Fruit fly (Drosophila melanogaster) whole organism, embryonic: ENCODE results near the gene Gnpat.
A peak's percentile ranks its signal among the peaks of the same experiment; 100 is the strongest.

Source experiments
- Atf6 ChIP-seq: fragments of 200-800 bp; sonication (Bioruptor generic); IDR thresholded peaks from 2 replicates; pipeline ENCODE4 v1.3.6; 2022; ENCODE audit warnings: missing biosample characterization, missing genetic modification characterization
- CG1024 ChIP-seq: fragments of 200-800 bp; sonication (Bioruptor generic); IDR thresholded peaks from 2 replicates; pipeline ENCODE4 v1.3.6; 2022; ENCODE audit warnings: missing biosample characterization, missing genetic modification characterization
- CG10431 ChIP-seq: fragments of 200-800 bp; sonication (Bioruptor generic); optimal IDR thresholded peaks from 3 replicates; lab custom pipeline; 2018; ENCODE audit warnings: missing biosample characterization, mild to moderate bottlenecking, missing genetic modification characterization
- CG11560 ChIP-seq: fragments of 200-800 bp; sonication (Bioruptor generic); IDR thresholded peaks from 3 replicates; pipeline ENCODE4 v1.3.6; 2022; ENCODE audit warnings: missing biosample characterization, missing genetic modification characterization
- CG11723 ChIP-seq: fragments of 200-800 bp; sonication (Bioruptor generic); optimal IDR thresholded peaks from 2 replicates; lab custom pipeline; 2017; ENCODE audit warnings: missing biosample characterization, mild to moderate bottlenecking, missing genetic modification characterization
- CG12219 ChIP-seq: fragments of 200-800 bp; sonication (Bioruptor generic); optimal IDR thresholded peaks from 3 replicates; lab custom pipeline; 2018; ENCODE audit warnings: missing biosample characterization, mild to moderate bottlenecking, missing genetic modification characterization
- CG12236 ChIP-seq: fragments of 200-800 bp; sonication (Bioruptor generic); optimal IDR thresholded peaks from 2 replicates; lab custom pipeline; 2016; ENCODE audit warnings: missing biosample characterization, missing genetic modification characterization
- CG13287 ChIP-seq: fragments of 200-800 bp; sonication (Bioruptor generic); IDR thresholded peaks from 2 replicates; pipeline ENCODE4 v1.3.6; 2022; ENCODE audit warnings: missing biosample characterization, missing genetic modification characterization; ENCODE audit not compliant: partially characterized antibody
- CG13296 ChIP-seq: fragments of 200-800 bp; sonication (Bioruptor generic); optimal IDR thresholded peaks from 3 replicates; lab custom pipeline; 2018; ENCODE audit warnings: missing biosample characterization, mild to moderate bottlenecking, missing genetic modification characterization
- CG14050 ChIP-seq: fragments of 200-800 bp; sonication (Bioruptor generic); IDR thresholded peaks from 3 replicates; pipeline ENCODE4 v1.3.6; 2022; ENCODE audit warnings: missing biosample characterization, missing genetic modification characterization
- CG1529 ChIP-seq: fragments of 200-800 bp; sonication (Bioruptor generic); optimal IDR thresholded peaks from 3 replicates; lab custom pipeline; 2018; ENCODE audit warnings: missing biosample characterization, missing genetic modification characterization
- CG16779 ChIP-seq: fragments of 200-800 bp; sonication (Bioruptor generic); IDR thresholded peaks from 2 replicates; pipeline ENCODE4 v1.3.6; 2022; ENCODE audit warnings: missing biosample characterization, missing genetic modification characterization
- CG2875 ChIP-seq: fragments of 200-800 bp; sonication (Bioruptor generic); optimal IDR thresholded peaks from 2 replicates; lab custom pipeline; 2017; ENCODE audit warnings: missing biosample characterization, mild to moderate bottlenecking, missing genetic modification characterization, missing genetic modification reagents
- CG3065 ChIP-seq: fragments of 200-800 bp; sonication (Bioruptor generic); optimal IDR thresholded peaks from 2 replicates; lab custom pipeline; 2016; ENCODE audit warnings: missing biosample characterization, missing genetic modification characterization
- CG4424 ChIP-seq: fragments of 200-800 bp; sonication (Bioruptor generic); optimal IDR thresholded peaks from 3 replicates; lab custom pipeline; 2016; ENCODE audit warnings: missing biosample characterization, missing genetic modification characterization
- CG5180 ChIP-seq: fragments of 200-800 bp; sonication (Bioruptor generic); optimal IDR thresholded peaks from 3 replicates; lab custom pipeline; 2017; ENCODE audit warnings: missing biosample characterization, missing genetic modification characterization, mild to moderate bottlenecking, moderate library complexity, missing genetic modification reagents
- CG7987 ChIP-seq: fragments of 200-800 bp; sonication (Bioruptor generic); optimal IDR thresholded peaks from 2 replicates; lab custom pipeline; 2018; ENCODE audit warnings: missing biosample characterization, mild to moderate bottlenecking, missing genetic modification characterization, moderate library complexity
- CG8765 ChIP-seq: fragments of 200-800 bp; sonication (Bioruptor generic); IDR thresholded peaks from 2 replicates; pipeline ENCODE4 v1.3.6; 2022; ENCODE audit warnings: missing biosample characterization, missing genetic modification characterization
- CG8924 ChIP-seq: fragments of 200-800 bp; optimal IDR thresholded peaks from 3 replicates; lab custom pipeline; 2019; ENCODE audit warnings: missing biosample characterization, mild to moderate bottlenecking, missing genetic modification characterization, moderate library complexity
- CrebB ChIP-seq: fragments of 200-800 bp; sonication (Bioruptor generic); optimal IDR thresholded peaks from 3 replicates; lab custom pipeline; 2018; ENCODE audit warnings: missing biosample characterization, mild to moderate bottlenecking, missing genetic modification characterization
- Doc2 ChIP-seq: fragments of 200-800 bp; sonication (Bioruptor generic); IDR thresholded peaks from 2 replicates; pipeline ENCODE4 v1.3.6; 2022; ENCODE audit warnings: missing biosample characterization, missing genetic modification characterization
- Elba2 ChIP-seq: fragments of 200-800 bp; sonication (Bioruptor generic); optimal IDR thresholded peaks from 3 replicates; lab custom pipeline; 2016; ENCODE audit warnings: missing biosample characterization, missing genetic modification characterization
- HLHmδ ChIP-seq: fragments of 200-800 bp; sonication (Bioruptor generic); optimal IDR thresholded peaks from 2 replicates; lab custom pipeline; 2018; ENCODE audit warnings: missing biosample characterization, mild to moderate bottlenecking, missing genetic modification characterization, moderate library complexity
- Kr ChIP-seq: fragments of 200-800 bp; sonication (Bioruptor generic); optimal IDR thresholded peaks from 2 replicates; lab custom pipeline; 2017; ENCODE audit warnings: missing biosample characterization, mild to moderate bottlenecking, missing genetic modification characterization
- Lim3 ChIP-seq: fragments of 200-800 bp; sonication (Bioruptor generic); IDR thresholded peaks from 2 replicates; pipeline ENCODE4 v1.3.6; 2022; ENCODE audit warnings: missing biosample characterization, missing genetic modification characterization
- NK7.1 ChIP-seq: fragments of 200-800 bp; sonication (Bioruptor generic); optimal IDR thresholded peaks from 3 replicates; lab custom pipeline; 2016; ENCODE audit warnings: missing biosample characterization, missing genetic modification characterization
- TFAM ChIP-seq: fragments of 200-800 bp; sonication (Bioruptor generic); optimal IDR thresholded peaks from 2 replicates; lab custom pipeline; 2017; ENCODE audit warnings: missing biosample characterization, missing genetic modification characterization, inconsistent platforms
- Usf ChIP-seq: fragments of 200-800 bp; sonication (Bioruptor generic); optimal IDR thresholded peaks from 2 replicates; lab custom pipeline; 2017; ENCODE audit warnings: missing genotype, missing biosample characterization, missing genetic modification characterization
- Xbp1 ChIP-seq: fragments of 200-800 bp; sonication (Bioruptor generic); optimal IDR thresholded peaks from 3 replicates; lab custom pipeline; 2016; ENCODE audit warnings: missing biosample characterization, mild to moderate bottlenecking, missing genetic modification characterization
- ash1 ChIP-seq: fragments of 200-800 bp; sonication (Bioruptor generic); optimal IDR thresholded peaks from 2 replicates; lab custom pipeline; 2018; ENCODE audit warnings: missing biosample characterization, mild to moderate bottlenecking, missing genetic modification characterization
- cad ChIP-seq: fragments of >200 bp; optimal IDR thresholded peaks from 2 replicates; lab custom pipeline; 2017; ENCODE audit warnings: missing biosample characterization, missing genetic modification characterization
- caup ChIP-seq: fragments of 200-800 bp; sonication (Bioruptor generic); optimal IDR thresholded peaks from 3 replicates; lab custom pipeline; 2017; ENCODE audit warnings: missing biosample characterization, mild to moderate bottlenecking, missing genetic modification characterization, moderate library complexity; ENCODE audit not compliant: severe bottlenecking
- dimm ChIP-seq: fragments of 200-800 bp; sonication (Bioruptor generic); IDR thresholded peaks from 2 replicates; pipeline ENCODE4 v1.3.6; 2022; ENCODE audit warnings: missing biosample characterization, missing genetic modification characterization
- disco-r ChIP-seq: fragments of 200-800 bp; sonication (Bioruptor generic); optimal IDR thresholded peaks from 2 replicates; lab custom pipeline; 2016; ENCODE audit warnings: missing biosample characterization, missing genetic modification characterization
- emc ChIP-seq: fragments of 200-800 bp; sonication (Bioruptor generic); optimal IDR thresholded peaks from 2 replicates; lab custom pipeline; 2016; ENCODE audit warnings: missing biosample characterization, missing genetic modification characterization
- en ChIP-seq: fragments of 200-800 bp; sonication (Bioruptor generic); optimal IDR thresholded peaks from 2 replicates; lab custom pipeline; 2016; ENCODE audit warnings: missing biosample characterization, missing genetic modification characterization
- eyg ChIP-seq: fragments of 200-800 bp; sonication (Bioruptor generic); optimal IDR thresholded peaks from 3 replicates; lab custom pipeline; 2016; ENCODE audit warnings: missing biosample characterization, missing genetic modification characterization
- fru ChIP-seq: fragments of >200 bp; optimal IDR thresholded peaks from 2 replicates; lab custom pipeline; 2017
- gsb ChIP-seq: fragments of 200-800 bp; sonication (Bioruptor generic); IDR thresholded peaks from 2 replicates; pipeline ENCODE4 v1.3.6; 2022; ENCODE audit warnings: missing biosample characterization, missing genetic modification characterization
- h ChIP-seq: fragments of >200 bp; optimal IDR thresholded peaks from 2 replicates; lab custom pipeline; 2017
- hbn ChIP-seq: fragments of 200-800 bp; sonication (Bioruptor generic); IDR thresholded peaks from 2 replicates; pipeline ENCODE4 v1.3.6; 2022; ENCODE audit warnings: missing biosample characterization, missing genetic modification characterization; ENCODE audit not compliant: partially characterized antibody
- klu ChIP-seq: fragments of 200-800 bp; sonication (Bioruptor generic); IDR thresholded peaks from 2 replicates; pipeline ENCODE4 v1.3.6; 2022; ENCODE audit warnings: missing biosample characterization, missing genetic modification characterization
- nau ChIP-seq: fragments of 200-800 bp; sonication (Bioruptor generic); optimal IDR thresholded peaks from 3 replicates; lab custom pipeline; 2017; ENCODE audit warnings: missing biosample characterization, mild to moderate bottlenecking, missing genetic modification characterization, missing genetic modification reagents
- nerfin-1 ChIP-seq: fragments of 200-800 bp; sonication (Bioruptor generic); optimal IDR thresholded peaks from 3 replicates; lab custom pipeline; 2019; ENCODE audit warnings: missing biosample characterization, mild to moderate bottlenecking, missing genetic modification characterization, moderate library complexity
- onecut ChIP-seq: fragments of 200-800 bp; sonication (Bioruptor generic); IDR thresholded peaks from 2 replicates; pipeline ENCODE4 v1.3.6; 2022; ENCODE audit warnings: missing biosample characterization, missing genetic modification characterization
- pum ChIP-seq: fragments of 200-800 bp; sonication (Bioruptor generic); optimal IDR thresholded peaks from 2 replicates; lab custom pipeline; 2016; ENCODE audit warnings: missing biosample characterization, missing genetic modification characterization
- slou ChIP-seq: fragments of 200-800 bp; sonication (Bioruptor generic); optimal IDR thresholded peaks from 3 replicates; lab custom pipeline; 2016; ENCODE audit warnings: missing biosample characterization, missing genetic modification characterization
- toy ChIP-seq: fragments of 200-800 bp; sonication (Bioruptor generic); IDR thresholded peaks from 2 replicates; pipeline ENCODE4 v1.3.6; 2022; ENCODE audit warnings: missing biosample characterization, missing genetic modification characterization
- usp ChIP-seq: fragments of >200 bp; optimal IDR thresholded peaks from 2 replicates; lab custom pipeline; 2017; ENCODE audit warnings: missing biosample characterization, missing genetic modification characterization
- yki ChIP-seq: fragments of >200 bp; optimal IDR thresholded peaks from 3 replicates; lab custom pipeline; 2018
- zf30C ChIP-seq: fragments of 200-800 bp; sonication (Bioruptor generic); optimal IDR thresholded peaks from 3 replicates; lab custom pipeline; 2018; ENCODE audit warnings: missing biosample characterization, mild to moderate bottlenecking, missing genetic modification characterization

The Gnpat gene

dm6 chr3R:25445546-25446400, 45.0 kb downstream of the Gnpat start (continued):
- TF ChIP-seq h, result no peak
- TF ChIP-seq CrebB (tag; lab: Kevin White, UChicago), result no peak
- peak; percentile 59 for TF ChIP-seq CG12219
- TF ChIP-seq nau, result peak; percentile 48
- TF ChIP-seq nerfin-1 (tag; lab: Kevin White, UChicago), result peak; percentile 41
- TF ChIP-seq caup, result no peak
- TF ChIP-seq cad (GFP tag; lab: Kevin White, UChicago), result no peak
- no peak for TF ChIP-seq Doc2
- TF ChIP-seq fru (lab: Kevin White, UChicago), result no peak
- TF ChIP-seq CG16779 (GFP tag; lab: Robert Waterston, UW), result no peak
- TF ChIP-seq en (GFP tag; lab: Kevin White, UChicago), result no peak
- TF ChIP-seq CG2875, result peak; percentile 84
- no peak for TF ChIP-seq HLHmδ (GFP tag; lab: Kevin White, UChicago)
- TF ChIP-seq CG13296 (GFP tag; lab: Kevin White, UChicago), result no peak
- TF ChIP-seq CG8765 (GFP tag; lab: Robert Waterston, UW), result peak; percentile 35; the same call in 1 of the 2 replicates
- TF ChIP-seq zf30C, result peak; percentile 63
- no peak for TF ChIP-seq Kr (GFP tag; lab: Kevin White, UChicago)
- peak; percentile 29 for TF ChIP-seq CG12236 (GFP tag; lab: Kevin White, UChicago)
- peak; percentile 57 for TF ChIP-seq Xbp1 (GFP tag; lab: Kevin White, UChicago)
- TF ChIP-seq usp (GFP tag; lab: Kevin White, UChicago), result no peak
- no peak for TF ChIP-seq NK7.1
- no peak for TF ChIP-seq ash1 (GFP tag; lab: Kevin White, UChicago)
- TF ChIP-seq pum (GFP tag; lab: Kevin White, UChicago), result peak; percentile 31
- no peak for TF ChIP-seq Lim3
- TF ChIP-seq CG13287 (GFP tag; lab: Robert Waterston, UW), result no peak
- peak; percentile 44 for TF ChIP-seq CG8924
- no peak for TF ChIP-seq hbn (GFP tag; lab: Robert Waterston, UW)
- TF ChIP-seq CG4424 (GFP tag; lab: Kevin White, UChicago), result peak; percentile 71
- no peak for TF ChIP-seq Elba2 (GFP tag; lab: Kevin White, UChicago)
- TF ChIP-seq gsb (GFP tag; lab: Robert Waterston, UW), result 0 out of 2 replicates have a peak, but pooled peaks have one; percentile 33
- TF ChIP-seq onecut (GFP tag; lab: Robert Waterston, UW), result peak; percentile 7
- TF ChIP-seq disco-r, result peak; percentile 16
- no peak for TF ChIP-seq TFAM (GFP tag; lab: Kevin White, UChicago)
- TF ChIP-seq CG14050 (GFP tag; lab: Robert Waterston, UW), result peak; percentile 62
- peak; percentile 29 for TF ChIP-seq CG10431 (GFP tag; lab: Kevin White, UChicago)
- no peak for TF ChIP-seq CG7987 (GFP tag; lab: Kevin White, UChicago)
- no peak for TF ChIP-seq emc (GFP tag; lab: Kevin White, UChicago)
- no peak for TF ChIP-seq Atf6
- no peak for TF ChIP-seq yki
- peak; percentile 55 for TF ChIP-seq dimm (GFP tag; lab: Robert Waterston, UW)
- TF ChIP-seq eyg (GFP tag; lab: Kevin White, UChicago), result peak; percentile 4
- TF ChIP-seq klu (GFP tag; lab: Robert Waterston, UW), result no peak
- TF ChIP-seq CG3065 (GFP tag; lab: Kevin White, UChicago), result no peak
- TF ChIP-seq CG5180 (GFP tag; lab: Kevin White, UChicago), result peak; percentile 96
- TF ChIP-seq CG1024, result peak; percentile 47
- no peak for TF ChIP-seq slou (GFP tag; lab: Kevin White, UChicago)
- TF ChIP-seq CG11723, result peak; percentile 36
- peak; percentile 43 for TF ChIP-seq Usf (GFP tag; lab: Kevin White, UChicago)
- peak; percentile 67 for TF ChIP-seq CG1529 (GFP tag; lab: Kevin White, UChicago)
- TF ChIP-seq CG11560 (tag; lab: Robert Waterston, UW), result peak; percentile 23; the same call in 1 of the 3 replicates
- no peak for TF ChIP-seq toy
